Fruit fly (Drosophila melanogaster) whole organism, embryonic: ENCODE data around the gene Rgl.
A peak's percentile ranks its signal among the peaks of the same experiment; 100 is the strongest.

Source experiments
- Abd-B ChIP-seq: fragments of 200-800 bp; sonication (Bioruptor generic); optimal IDR thresholded peaks from 2 replicates; lab custom pipeline; 2018; ENCODE audit warnings: missing biosample characterization, mild to moderate bottlenecking, missing genetic modification characterization, moderate library complexity
- CG10366 ChIP-seq: fragments of 200-800 bp; sonication (Bioruptor generic); IDR thresholded peaks from 2 replicates; pipeline ENCODE4 v1.3.6; 2022; ENCODE audit warnings: missing biosample characterization, missing genetic modification characterization
- CG11723 ChIP-seq: fragments of 200-800 bp; sonication (Bioruptor generic); optimal IDR thresholded peaks from 2 replicates; lab custom pipeline; 2017; ENCODE audit warnings: missing biosample characterization, mild to moderate bottlenecking, missing genetic modification characterization
- CG12104 ChIP-seq: fragments of 200-800 bp; sonication (Bioruptor generic); optimal IDR thresholded peaks from 3 replicates; lab custom pipeline; 2016; ENCODE audit warnings: missing biosample characterization, missing genetic modification characterization
- CG12299 ChIP-seq: fragments of 200-800 bp; sonication (Bioruptor generic); optimal IDR thresholded peaks from 2 replicates; lab custom pipeline; 2018; ENCODE audit warnings: missing biosample characterization, mild to moderate bottlenecking, missing genetic modification characterization
- CG12391 ChIP-seq: fragments of 200-800 bp; sonication (Bioruptor generic); optimal IDR thresholded peaks from 3 replicates; lab custom pipeline; 2018; ENCODE audit warnings: missing biosample characterization, mild to moderate bottlenecking, missing genetic modification characterization, moderate library complexity
- CG14050 ChIP-seq: fragments of 200-800 bp; sonication (Bioruptor generic); IDR thresholded peaks from 3 replicates; pipeline ENCODE4 v1.3.6; 2022; ENCODE audit warnings: missing biosample characterization, missing genetic modification characterization
- CG14667 ChIP-seq: fragments of 200-800 bp; sonication (Bioruptor generic); IDR thresholded peaks from 2 replicates; pipeline ENCODE4 v1.3.6; 2022; ENCODE audit warnings: missing biosample characterization, missing genetic modification characterization
- CG16815 ChIP-seq: fragments of 200-800 bp; sonication (Bioruptor generic); optimal IDR thresholded peaks from 3 replicates; lab custom pipeline; 2017; ENCODE audit warnings: missing biosample characterization, mild to moderate bottlenecking, missing genetic modification characterization
- CG18619 ChIP-seq: fragments of 200-800 bp; sonication (Bioruptor generic); optimal IDR thresholded peaks from 3 replicates; lab custom pipeline; 2017; ENCODE audit warnings: missing biosample characterization, mild to moderate bottlenecking, missing genetic modification characterization
- CG30020 ChIP-seq: fragments of 200-800 bp; optimal IDR thresholded peaks from 2 replicates; lab custom pipeline; 2019; ENCODE audit warnings: missing biosample characterization, mild to moderate bottlenecking, missing genetic modification characterization, moderate library complexity
- CG31224 ChIP-seq: fragments of 200-800 bp; sonication (Bioruptor generic); IDR thresholded peaks from 2 replicates; pipeline ENCODE4 v1.3.6; 2022; ENCODE audit warnings: missing biosample characterization, missing genetic modification characterization
- CG3163 ChIP-seq: fragments of 200-800 bp; sonication (Bioruptor generic); optimal IDR thresholded peaks from 3 replicates; lab custom pipeline; 2016; ENCODE audit warnings: missing biosample characterization, missing genetic modification characterization
- CG34422 ChIP-seq: fragments of 200-800 bp; sonication (Bioruptor generic); IDR thresholded peaks from 3 replicates; pipeline ENCODE4 v1.3.6; 2022; ENCODE audit warnings: missing biosample characterization, missing genetic modification characterization
- CG4404 ChIP-seq: fragments of 200-800 bp; sonication (Bioruptor generic); IDR thresholded peaks from 2 replicates; pipeline ENCODE4 v1.3.6; 2022; ENCODE audit warnings: missing biosample characterization, missing genetic modification characterization
- CG4730 ChIP-seq: fragments of 200-800 bp; sonication (Bioruptor generic); IDR thresholded peaks from 2 replicates; pipeline ENCODE4 v1.3.6; 2022; ENCODE audit warnings: missing biosample characterization, missing genetic modification characterization
- CG5245 ChIP-seq: fragments of 200-800 bp; sonication (Bioruptor generic); optimal IDR thresholded peaks from 3 replicates; lab custom pipeline; 2016; ENCODE audit warnings: missing biosample characterization, missing genetic modification characterization
- CG6765 ChIP-seq: fragments of 200-800 bp; sonication (Bioruptor generic); optimal IDR thresholded peaks from 3 replicates; lab custom pipeline; 2017; ENCODE audit warnings: missing biosample characterization, mild to moderate bottlenecking, missing genetic modification characterization
- CG6854 ChIP-seq: fragments of 200-800 bp; sonication (Bioruptor generic); optimal IDR thresholded peaks from 3 replicates; lab custom pipeline; 2017; ENCODE audit warnings: missing biosample characterization, mild to moderate bottlenecking, missing genetic modification characterization
- CG7556 ChIP-seq: fragments of 200-800 bp; sonication (Bioruptor generic); optimal IDR thresholded peaks from 2 replicates; lab custom pipeline; 2017; ENCODE audit warnings: missing biosample characterization, mild to moderate bottlenecking, missing genetic modification characterization
- CG7839 ChIP-seq: fragments of 200-800 bp; sonication (Bioruptor generic); optimal IDR thresholded peaks from 3 replicates; lab custom pipeline; 2018; ENCODE audit warnings: missing biosample characterization, mild to moderate bottlenecking, missing genetic modification characterization, moderate library complexity
- CG8944 ChIP-seq: fragments of 200-800 bp; sonication (Bioruptor generic); optimal IDR thresholded peaks from 3 replicates; lab custom pipeline; 2016; ENCODE audit warnings: missing biosample characterization, missing genetic modification characterization
- CG9876 ChIP-seq: fragments of 200-800 bp; sonication (Bioruptor generic); optimal IDR thresholded peaks from 2 replicates; lab custom pipeline; 2016; ENCODE audit warnings: missing biosample characterization, missing genetic modification characterization
- CTCF ChIP-seq: fragments of 200-800 bp; sonication (Bioruptor generic); optimal IDR thresholded peaks from 2 replicates; lab custom pipeline; 2017; ENCODE audit warnings: missing biosample characterization, mild to moderate bottlenecking, missing genetic modification characterization, moderate library complexity
- CoRest ChIP-seq: fragments of 200-800 bp; sonication (Bioruptor generic); optimal IDR thresholded peaks from 3 replicates; lab custom pipeline; 2018; ENCODE audit warnings: missing biosample characterization, mild to moderate bottlenecking, missing genetic modification characterization, moderate library complexity
- D ChIP-seq, 2 experiments: fragments of 200-800 bp in 1 of 2; fragments of >200 bp in 1 of 2; sonication (Bioruptor generic) in 1 of 2; optimal IDR thresholded peaks; 2 replicates in 1 of 2; 3 replicates in 1 of 2; lab custom pipeline; 2017; ENCODE audit warnings: mild to moderate bottlenecking in 1 of 2, missing biosample characterization in 1 of 2, missing genetic modification characterization in 1 of 2, missing genetic modification reagents in 1 of 2
- Lim3 ChIP-seq: fragments of 200-800 bp; sonication (Bioruptor generic); IDR thresholded peaks from 2 replicates; pipeline ENCODE4 v1.3.6; 2022; ENCODE audit warnings: missing biosample characterization, missing genetic modification characterization
- MESR4 ChIP-seq: fragments of 200-800 bp; sonication (Bioruptor generic); optimal IDR thresholded peaks from 2 replicates; lab custom pipeline; 2018; ENCODE audit warnings: missing biosample characterization, mild to moderate bottlenecking, missing genetic modification characterization, moderate library complexity
- Nf-YC ChIP-seq: fragments of 200-800 bp; optimal IDR thresholded peaks from 3 replicates; lab custom pipeline; 2019; ENCODE audit warnings: missing biosample characterization, mild to moderate bottlenecking, missing genetic modification characterization, moderate library complexity
- Poxn ChIP-seq: fragments of 200-800 bp; sonication (Bioruptor generic); IDR thresholded peaks from 2 replicates; pipeline ENCODE4 v1.3.6; 2022; ENCODE audit warnings: missing biosample characterization, missing genetic modification characterization
- Rx ChIP-seq: fragments of 200-800 bp; sonication (Bioruptor generic); IDR thresholded peaks from 2 replicates; pipeline ENCODE4 v1.3.6; 2022; ENCODE audit warnings: missing biosample characterization, missing genetic modification characterization
- Xbp1 ChIP-seq: fragments of 200-800 bp; sonication (Bioruptor generic); optimal IDR thresholded peaks from 3 replicates; lab custom pipeline; 2016; ENCODE audit warnings: missing biosample characterization, mild to moderate bottlenecking, missing genetic modification characterization
- Xrp1 ChIP-seq: fragments of 200-800 bp; sonication (Bioruptor generic); IDR thresholded peaks from 2 replicates; pipeline ENCODE4 v1.3.6; 2022; ENCODE audit warnings: missing biosample characterization, missing genetic modification characterization
- ash1 ChIP-seq: fragments of 200-800 bp; sonication (Bioruptor generic); optimal IDR thresholded peaks from 2 replicates; lab custom pipeline; 2018; ENCODE audit warnings: missing biosample characterization, mild to moderate bottlenecking, missing genetic modification characterization
- bsh ChIP-seq, 2 experiments: fragments of 200-800 bp; sonication (Bioruptor generic); optimal IDR thresholded peaks; 2 replicates each; lab custom pipeline; 2017 to 2018; ENCODE audit warnings: mild to moderate bottlenecking in 2 of 2, missing biosample characterization in 2 of 2, missing genetic modification characterization in 2 of 2, moderate library complexity in 1 of 2
- cas ChIP-seq: fragments of 200-800 bp; sonication (Bioruptor generic); IDR thresholded peaks from 2 replicates; pipeline ENCODE4 v1.3.6; 2022; ENCODE audit warnings: missing biosample characterization, missing genetic modification characterization
- ci ChIP-seq: fragments of 200-800 bp; sonication (Bioruptor generic); IDR thresholded peaks from 3 replicates; pipeline ENCODE4 v1.3.6; 2022; ENCODE audit warnings: missing biosample characterization, missing genetic modification characterization
- dmrt11E ChIP-seq: fragments of 200-800 bp; sonication (Bioruptor generic); optimal IDR thresholded peaks from 3 replicates; lab custom pipeline; 2018; ENCODE audit warnings: missing biosample characterization, mild to moderate bottlenecking, missing genetic modification characterization, moderate library complexity
- grau ChIP-seq: fragments of 200-800 bp; optimal IDR thresholded peaks from 3 replicates; lab custom pipeline; 2019; ENCODE audit warnings: missing biosample characterization, mild to moderate bottlenecking, missing genetic modification characterization, moderate library complexity
- mirr ChIP-seq: fragments of 200-800 bp; sonication (Bioruptor generic); optimal IDR thresholded peaks from 3 replicates; lab custom pipeline; 2018; ENCODE audit warnings: missing biosample characterization, mild to moderate bottlenecking, missing genetic modification characterization
- odd ChIP-seq: fragments of 200-800 bp; sonication (Bioruptor generic); optimal IDR thresholded peaks from 2 replicates; lab custom pipeline; 2017; ENCODE audit warnings: missing biosample characterization, mild to moderate bottlenecking, missing genetic modification characterization
- p53 ChIP-seq: fragments of 200-800 bp; sonication (Bioruptor generic); optimal IDR thresholded peaks from 2 replicates; lab custom pipeline; 2016; ENCODE audit warnings: missing biosample characterization, missing genetic modification characterization
- run ChIP-seq: fragments of 200-800 bp; sonication (Bioruptor generic); optimal IDR thresholded peaks from 3 replicates; lab custom pipeline; 2018; ENCODE audit warnings: missing biosample characterization, mild to moderate bottlenecking, missing genetic modification characterization
- sc ChIP-seq, 3 experiments: fragments of >200 bp in 2 of 3; fragments of 200-800 bp in 1 of 3; sonication (Bioruptor generic) in 1 of 3; optimal IDR thresholded peaks; 2 replicates in 2 of 3; 3 replicates in 1 of 3; lab custom pipeline; 2017; ENCODE audit warnings: mild to moderate bottlenecking in 1 of 3, missing biosample characterization in 1 of 3, missing genetic modification characterization in 1 of 3, missing genetic modification reagents in 1 of 3
- tgo ChIP-seq: fragments of 200-800 bp; sonication (Bioruptor generic); IDR thresholded peaks from 3 replicates; pipeline ENCODE4 v1.3.6; 2022; ENCODE audit warnings: missing biosample characterization, missing genetic modification characterization
- tio ChIP-seq: fragments of 200-800 bp; sonication (Bioruptor generic); optimal IDR thresholded peaks from 2 replicates; lab custom pipeline; 2017; ENCODE audit warnings: missing biosample characterization, missing genetic modification characterization, inconsistent platforms
- unpg ChIP-seq: fragments of 200-800 bp; sonication (Bioruptor generic); optimal IDR thresholded peaks from 3 replicates; lab custom pipeline; 2018; ENCODE audit warnings: missing biosample characterization, mild to moderate bottlenecking, missing genetic modification characterization, moderate library complexity
- vfl ChIP-seq: fragments of 200-800 bp; sonication (Bioruptor generic); optimal IDR thresholded peaks from 2 replicates; lab custom pipeline; 2016; ENCODE audit warnings: missing biosample characterization, missing genetic modification characterization
- vvl ChIP-seq: fragments of 200-800 bp; sonication (Bioruptor generic); IDR thresholded peaks from 2 replicates; pipeline ENCODE4 v1.3.6; 2022; ENCODE audit warnings: missing biosample characterization, missing genetic modification characterization

The Rgl gene

dm6 chr3L:13911649-13912260 is 13.4 kb downstream of the Rgl start (continued):
- TF ChIP-seq CG12299: peak; percentile 21
- peak; percentile 60 for TF ChIP-seq tio (GFP tag; lab: Kevin White, UChicago)
- TF ChIP-seq mirr (GFP tag; lab: Kevin White, UChicago): no peak
- TF ChIP-seq CG34422: peak; percentile 61; the same call in 1 of the 3 replicates
- TF ChIP-seq CG14050 (GFP tag; lab: Robert Waterston, UW): peak; percentile 17; the same call in 1 of the 3 replicates
- TF ChIP-seq sc (optimal IDR thresholded peaks at IDR 0.05; lab: Kevin White, UChicago): no peak
- peak; percentile 58 for TF ChIP-seq sc (GFP tag; optimal IDR thresholded peaks at IDR 0.05; lab: Kevin White, UChicago)
- TF ChIP-seq CG7839: peak; percentile 85
- TF ChIP-seq MESR4 (GFP tag; lab: Kevin White, UChicago): no peak
- TF ChIP-seq bsh (GFP tag; optimal IDR thresholded peaks at IDR 0.05; lab: Kevin White, UChicago): peak in 1 of 2 experiments; percentile 74
- peak; percentile 50; the same call in 1 of the 2 replicates for TF ChIP-seq CG31224 (GFP tag; lab: Robert Waterston, UW)
- peak; percentile 78 for TF ChIP-seq grau (tag; lab: Kevin White, UChicago)
- peak; percentile 53 for TF ChIP-seq Nf-YC
- TF ChIP-seq CG3163 (GFP tag; lab: Kevin White, UChicago): no peak
- 0 out of 3 replicates have a peak, but pooled peaks have one; percentile 42 for TF ChIP-seq ci (GFP tag; lab: Robert Waterston, UW)
- 0 out of 2 replicates have a peak, but pooled peaks have one; percentile 21 for TF ChIP-seq CG4404 (GFP tag; lab: Robert Waterston, UW)
- peak; percentile 39 for TF ChIP-seq dmrt11E (tag; lab: Kevin White, UChicago)
- TF ChIP-seq CG16815 (GFP tag; lab: Kevin White, UChicago): peak; percentile 20
- TF ChIP-seq Poxn (GFP tag; lab: Robert Waterston, UW): no peak
- TF ChIP-seq CG5245 (GFP tag; lab: Kevin White, UChicago): peak; percentile 31
- TF ChIP-seq Xrp1: peak; percentile 68
- peak; percentile 71 for TF ChIP-seq unpg
- TF ChIP-seq ash1 (GFP tag; lab: Kevin White, UChicago): no peak
- peak; percentile 21 for TF ChIP-seq CG11723
- TF ChIP-seq run: peak; percentile 2
- TF ChIP-seq CTCF: peak; percentile 22
- peak; percentile 71 for TF ChIP-seq Abd-B
- no peak for TF ChIP-seq CG9876
- TF ChIP-seq CG8944 (GFP tag; lab: Kevin White, UChicago): no peak
- peak; percentile 41; the same call in 1 of the 2 replicates for TF ChIP-seq CG4730 (GFP tag; lab: Robert Waterston, UW)
- TF ChIP-seq CG6854 (GFP tag; lab: Kevin White, UChicago): peak; percentile 3
- peak; percentile 68 for TF ChIP-seq CG18619
- TF ChIP-seq CG10366 (GFP tag; lab: Robert Waterston, UW): peak; percentile 32; the same call in 1 of the 2 replicates
- TF ChIP-seq vfl (GFP tag; lab: Kevin White, UChicago): no peak
- TF ChIP-seq CG12391 (tag; lab: Kevin White, UChicago): peak; percentile 72
- peak; percentile 60 for TF ChIP-seq CG14667 (GFP tag; lab: Robert Waterston, UW)
- peak; percentile 69 for TF ChIP-seq vvl (GFP tag; lab: Robert Waterston, UW)
- TF ChIP-seq Rx (GFP tag; lab: Robert Waterston, UW): peak; percentile 50
- no peak for TF ChIP-seq Lim3 (GFP tag; lab: Robert Waterston, UW)
- TF ChIP-seq CG12104: peak; percentile 26
- TF ChIP-seq odd (GFP tag; lab: Kevin White, UChicago): peak; percentile 55
- no peak for TF ChIP-seq p53
- TF ChIP-seq CG30020 (tag; lab: Kevin White, UChicago): peak; percentile 19
- peak; percentile 81 for TF ChIP-seq CG7556
- peak; percentile 68 for TF ChIP-seq Xbp1 (GFP tag; lab: Kevin White, UChicago)
- TF ChIP-seq CG6765 (GFP tag; lab: Kevin White, UChicago): no peak
- peak; percentile 79 for TF ChIP-seq tgo (GFP tag; lab: Robert Waterston, UW)
- no peak for TF ChIP-seq D (optimal IDR thresholded peaks at IDR 0.05; lab: Kevin White, UChicago)
- peak; percentile 35 for TF ChIP-seq D (GFP tag; optimal IDR thresholded peaks at IDR 0.05; lab: Kevin White, UChicago)
- TF ChIP-seq CoRest (tag; lab: Kevin White, UChicago): peak; percentile 81
- no peak for TF ChIP-seq cas (GFP tag; lab: Robert Waterston, UW)
